Worm (Caenorhabditis elegans): Measurements from ENCODE around the gene nhr-130.

Gene nhr-130

ce11 chrV:494284-494683 is 11.1 kb upstream of the nhr-130 start, which contains the start of gene nhr-131:
TSS of gene nhr-131 (plus strand) at chrV:494370.
- TF ChIP-seq mes-2 (tag; optimal IDR thresholded peaks at IDR 0.05; ENCODE audit: poor library complexity, severe bottlenecking) (peak; percentile 36), jun-1 (tag; optimal IDR thresholded peaks at IDR 0.05) (no peak), Y48G9A.11 (GFP tag; IDR thresholded peaks at IDR 0.05) (no peak), mdt-29 (GFP tag; IDR thresholded peaks at IDR 0.05) (no peak), nhr-102 (tag; optimal IDR thresholded peaks at IDR 0.05) (peak; percentile 36), ztf-11 (tag; optimal IDR thresholded peaks at IDR 0.05) (no peak), nhr-28 (tag; optimal IDR thresholded peaks at IDR 0.05) (peak; percentile 87), dve-1 (tag; optimal IDR thresholded peaks at IDR 0.05; ENCODE audit: insufficient read depth) (peak; percentile 71), hlh-11 (tag; optimal IDR thresholded peaks at IDR 0.05) (peak; percentile 51), ama-1 (optimal IDR thresholded peaks at IDR 0.05) (no peak), pqm-1 (tag; optimal IDR thresholded peaks at IDR 0.05) (peak; percentile 62), dmd-6 (GFP tag; IDR thresholded peaks at IDR 0.05) (peak; percentile 77), ceh-28 (tag; optimal IDR thresholded peaks at IDR 0.05) (peak; percentile 48), aha-1 (tag) (peak; percentile 38), lin-1 (GFP tag; IDR thresholded peaks at IDR 0.05) (peak; percentile 58; the same call in 1 of the 2 replicates), nhr-10 (tag; optimal IDR thresholded peaks at IDR 0.05) (no peak), ZK337.2 (GFP tag; IDR thresholded peaks at IDR 0.05) (no peak), nhr-6 (tag; optimal IDR thresholded peaks at IDR 0.05) (no peak), nhr-77 (tag; optimal IDR thresholded peaks at IDR 0.05) (peak; percentile 38), mdl-1 (tag; optimal IDR thresholded peaks at IDR 0.05) (peak in 1 of 2 experiments; percentile 10), fkh-10 (GFP tag; optimal IDR thresholded peaks at IDR 0.05) (no peak), daf-16 (GFP tag; optimal IDR thresholded peaks at IDR 0.05) (no peak), daf-16 (tag; optimal IDR thresholded peaks at IDR 0.05) (peak; percentile 82)

- TF ChIP-seq zag-1 (tag; optimal IDR thresholded peaks at IDR 0.05) (no peak), nhr-42 (GFP tag; IDR thresholded peaks at IDR 0.05) (no peak), zfp-2 (tag; optimal IDR thresholded peaks at IDR 0.05) (no peak), fos-1 (tag; optimal IDR thresholded peaks at IDR 0.05) (no peak), nhr-48 (tag; optimal IDR thresholded peaks at IDR 0.05) (no peak), daf-16 (GFP tag; optimal IDR thresholded peaks at IDR 0.05) (no peak), daf-16 (tag; optimal IDR thresholded peaks at IDR 0.05) (no peak), mes-2 (tag; optimal IDR thresholded peaks at IDR 0.05; ENCODE audit: poor library complexity, severe bottlenecking) (no peak), R02D3.7 (tag; optimal IDR thresholded peaks at IDR 0.05) (no peak), tra-1 (GFP tag; IDR thresholded peaks at IDR 0.05) (no peak), mep-1 (tag; optimal IDR thresholded peaks at IDR 0.05) (no peak), F49E8.2 (tag; optimal IDR thresholded peaks at IDR 0.05; ENCODE audit: borderline replicate concordance) (no peak), duxl-1 (tag; optimal IDR thresholded peaks at IDR 0.05; ENCODE audit: poor library complexity) (no peak), lin-39 (tag; optimal IDR thresholded peaks at IDR 0.05) (no peak), madf-5 (GFP tag; IDR thresholded peaks at IDR 0.05) (no peak), lin-13 (GFP tag; optimal IDR thresholded peaks at IDR 0.05) (no peak), fkh-10 (GFP tag; optimal IDR thresholded peaks at IDR 0.05) (no peak), ces-1 (GFP tag; optimal IDR thresholded peaks at IDR 0.05) (no peak), pqm-1 (tag; optimal IDR thresholded peaks at IDR 0.05) (no peak), spr-1 (tag; optimal IDR thresholded peaks at IDR 0.05) (no peak), sdz-12 (GFP tag; optimal IDR thresholded peaks at IDR 0.05) (no peak)
Observed at ce11 chrV:491432-491831, 8.3 kb upstream of the nhr-130 start, which contains the start of gene str-196. TSS of gene str-196 (plus strand) at chrV:491732.

- TF ChIP-seq nhr-28 (tag; optimal IDR thresholded peaks at IDR 0.05) (peak; percentile 78), dmd-6 (GFP tag; IDR thresholded peaks at IDR 0.05) (peak; percentile 48; the same call in 1 of the 2 replicates), daf-16 (GFP tag; optimal IDR thresholded peaks at IDR 0.05) (no peak), daf-16 (tag; optimal IDR thresholded peaks at IDR 0.05) (peak; percentile 26), aly-2 (tag; optimal IDR thresholded peaks at IDR 0.05) (no peak), daf-8 (GFP tag; IDR thresholded peaks at IDR 0.05) (no peak), nhr-102 (tag; optimal IDR thresholded peaks at IDR 0.05) (no peak), pqm-1 (tag; optimal IDR thresholded peaks at IDR 0.05) (peak; percentile 20), duxl-1 (tag; optimal IDR thresholded peaks at IDR 0.05; ENCODE audit: poor library complexity) (no peak), lim-7 (GFP tag; IDR thresholded peaks at IDR 0.05) (no peak), Y5F2A.4 (GFP tag; optimal IDR thresholded peaks at IDR 0.05) (no peak), Y48G9A.11 (GFP tag; IDR thresholded peaks at IDR 0.05) (no peak)
Observed at ce11 chrV:489320-489719, 6.2 kb upstream of the nhr-130 start, which contains the start of gene nhr-106. TSS of gene nhr-106 (plus strand) at chrV:489620.
